Worm (Caenorhabditis elegans): ENCODE measurements around the gene ZK1086.3.

ZK1086.3 gene

DNA sequence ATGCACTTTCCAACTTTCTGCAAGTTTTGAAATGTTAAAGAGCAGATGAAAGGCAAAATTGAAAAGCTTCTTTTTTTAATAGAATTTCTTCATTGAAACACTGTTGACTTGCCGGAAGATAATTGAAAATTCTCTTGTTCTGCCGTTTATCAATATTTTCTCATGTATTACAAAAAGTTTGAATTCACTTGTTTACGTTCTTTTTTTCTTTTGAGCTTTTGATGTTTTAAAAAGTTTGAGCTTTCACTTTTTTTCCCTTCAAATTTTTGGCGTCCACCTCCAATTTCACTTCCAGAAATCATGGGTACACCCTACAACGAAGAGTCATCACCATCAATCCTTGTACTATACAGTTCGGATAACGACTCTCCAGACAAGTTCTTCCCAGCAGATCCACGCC lies 43.5 kb downstream of the ZK1086.3 start, which contains the start of gene F19D8.2:
TSS of gene F19D8.2 (plus strand) at position 301 of the 400 bp plus-strand sequence.
- no peak for TF ChIP-seq ceh-16 (tag; optimal IDR thresholded peaks at IDR 0.05)
- TF ChIP-seq elt-2 (tag; optimal IDR thresholded peaks at IDR 0.05), result no peak
- no peak for TF ChIP-seq nhr-11 (tag; optimal IDR thresholded peaks at IDR 0.05)
- no peak for TF ChIP-seq lin-39 (tag; optimal IDR thresholded peaks at IDR 0.05)
- TF ChIP-seq ztf-11 (tag; optimal IDR thresholded peaks at IDR 0.05), result no peak
- TF ChIP-seq elt-1 (tag; optimal IDR thresholded peaks at IDR 0.05), result no peak
- TF ChIP-seq elt-3 (tag; optimal IDR thresholded peaks at IDR 0.05), result no peak
- TF ChIP-seq hmg-11 (tag; optimal IDR thresholded peaks at IDR 0.05), result no peak
- TF ChIP-seq unc-62 (GFP tag; optimal IDR thresholded peaks at IDR 0.05), result no peak
- no peak for TF ChIP-seq aly-2 (tag; optimal IDR thresholded peaks at IDR 0.05)
- TF ChIP-seq pqm-1 (tag; optimal IDR thresholded peaks at IDR 0.05), result no peak
- TF ChIP-seq nhr-23 (tag; optimal IDR thresholded peaks at IDR 0.05), result no peak

DNA sequence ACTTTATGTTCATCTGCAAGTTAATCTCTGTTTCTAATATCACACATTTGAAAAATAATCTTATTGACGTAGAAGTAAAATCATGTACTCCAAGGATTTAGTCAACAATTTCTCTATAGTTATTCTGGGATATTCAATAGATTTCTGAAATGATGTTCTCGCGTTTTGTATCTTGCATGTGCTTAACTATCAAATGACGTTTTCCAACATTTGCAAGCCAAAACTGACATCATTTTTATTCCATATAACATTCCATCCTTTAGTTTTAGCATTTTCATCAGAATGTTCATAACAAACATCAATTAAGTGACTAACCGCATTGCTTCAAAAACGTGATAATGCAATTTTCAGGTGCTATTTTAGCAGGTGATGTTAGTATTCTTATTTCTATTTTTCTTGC lies 47.4 kb downstream of the ZK1086.3 start:
- TF ChIP-seq nhr-77 (tag; optimal IDR thresholded peaks at IDR 0.05), result no peak
- no peak for TF ChIP-seq ama-1 (optimal IDR thresholded peaks at IDR 0.05)
- TF ChIP-seq lsy-12 (tag; optimal IDR thresholded peaks at IDR 0.05), result no peak
- no peak for TF ChIP-seq nhr-43 (tag; optimal IDR thresholded peaks at IDR 0.05; ENCODE audit: poor library complexity, severe bottlenecking)
- TF ChIP-seq ceh-16 (tag; optimal IDR thresholded peaks at IDR 0.05), result no peak
- TF ChIP-seq sea-2 (GFP tag; optimal IDR thresholded peaks at IDR 0.05), result no peak
- TF ChIP-seq snpc-4 (tag; optimal IDR thresholded peaks at IDR 0.05), result no peak
- TF ChIP-seq unc-62 (GFP tag; optimal IDR thresholded peaks at IDR 0.05), result no peak
- TF ChIP-seq eor-1 (tag; optimal IDR thresholded peaks at IDR 0.05), result no peak
- no peak for TF ChIP-seq skn-1 (tag; optimal IDR thresholded peaks at IDR 0.05)
- TF ChIP-seq nhr-23 (tag; optimal IDR thresholded peaks at IDR 0.05), result no peak
- TF ChIP-seq aly-2 (tag; optimal IDR thresholded peaks at IDR 0.05), result no peak

DNA sequence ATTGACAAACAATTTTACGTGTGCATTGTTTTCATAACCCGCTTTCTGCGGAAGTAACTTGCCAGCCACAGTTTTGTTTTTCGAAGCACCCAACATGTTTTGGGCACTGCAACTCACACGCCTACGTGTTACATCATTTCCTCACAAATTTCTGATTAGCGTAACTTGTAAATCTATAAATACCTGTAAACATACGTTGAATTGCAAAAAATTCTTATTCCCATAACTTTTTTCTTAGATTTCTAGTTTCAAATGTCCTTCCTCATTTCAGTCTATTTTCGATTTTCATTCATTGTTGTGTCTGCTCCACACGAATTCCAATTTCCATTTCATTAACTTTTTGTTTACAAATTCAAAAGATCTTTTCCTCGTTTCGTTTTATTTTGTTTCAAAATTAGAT lies 49.7 kb downstream of the ZK1086.3 start:
- TF ChIP-seq zag-1 (tag; optimal IDR thresholded peaks at IDR 0.05), result no peak
- no peak for TF ChIP-seq daf-12 (tag; optimal IDR thresholded peaks at IDR 0.05)
- TF ChIP-seq ama-1 (optimal IDR thresholded peaks at IDR 0.05), result no peak

DNA sequence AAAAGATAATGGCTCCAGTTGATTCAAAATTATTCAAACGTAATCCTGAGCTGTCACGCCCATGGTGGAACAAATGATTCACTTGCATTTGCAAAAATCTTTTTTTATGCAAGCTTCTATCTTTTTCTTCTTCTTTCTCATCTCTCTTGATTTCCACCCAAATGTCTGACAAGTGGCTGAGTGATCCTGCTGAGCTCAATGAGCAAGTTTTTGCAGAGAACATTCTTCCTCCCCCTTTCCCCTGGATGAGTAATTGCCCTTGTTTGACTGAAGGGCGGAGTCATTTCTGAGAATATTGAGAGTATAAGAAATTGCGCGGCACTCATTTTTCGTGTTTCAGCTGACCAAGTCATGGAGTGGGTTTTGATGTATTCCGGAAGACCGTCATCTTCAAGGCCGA lies 50.6 kb downstream of the ZK1086.3 start, which contains the start of gene M03B6.1:
TSS of gene M03B6.1 (plus strand) at position 334 of the 400 bp plus-strand sequence.
- no peak for TF ChIP-seq aly-2 (tag; optimal IDR thresholded peaks at IDR 0.05)
- TF ChIP-seq ceh-9 (tag; optimal IDR thresholded peaks at IDR 0.05), result no peak
- TF ChIP-seq tbx-2 (tag; optimal IDR thresholded peaks at IDR 0.05), result peak; percentile 42
- TF ChIP-seq nhr-77 (tag; optimal IDR thresholded peaks at IDR 0.05), result no peak
- no peak for TF ChIP-seq pha-4 (tag; optimal IDR thresholded peaks at IDR 0.05)
- peak; percentile 5 for TF ChIP-seq lin-39 (tag; optimal IDR thresholded peaks at IDR 0.05)

Data from whole organism, L3 larva.